Fruit fly (Drosophila melanogaster): ENCODE measurements around the gene Nepl9.

Gene Nepl9

DNA sequence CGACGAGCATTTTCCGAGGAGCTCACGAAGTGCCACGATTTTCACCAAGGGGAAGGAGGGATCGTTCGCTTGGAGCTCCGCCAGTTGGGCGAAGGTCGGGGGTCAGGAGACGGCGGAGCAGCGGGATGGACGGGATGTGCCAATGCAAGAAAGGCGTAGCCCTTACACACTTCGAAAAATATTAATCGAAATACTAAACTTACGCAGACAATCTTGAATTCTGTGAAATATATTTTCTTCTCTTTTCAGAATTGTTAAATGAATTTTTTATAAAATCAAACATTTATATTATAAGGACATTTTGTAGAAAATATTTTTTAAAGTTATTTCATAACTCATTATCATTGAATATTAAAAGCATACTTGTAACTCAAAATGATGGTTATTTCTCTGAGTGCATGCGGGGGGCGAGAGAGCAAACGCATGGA, 31.9 kb upstream of the Nepl9 start:
- TF ChIP-seq Vsx2 (GFP tag; optimal IDR thresholded peaks at IDR 0.05; ENCODE audit: partially characterized antibody) (no peak), HLH106 (tag; optimal IDR thresholded peaks at IDR 0.05) (no peak)

DNA sequence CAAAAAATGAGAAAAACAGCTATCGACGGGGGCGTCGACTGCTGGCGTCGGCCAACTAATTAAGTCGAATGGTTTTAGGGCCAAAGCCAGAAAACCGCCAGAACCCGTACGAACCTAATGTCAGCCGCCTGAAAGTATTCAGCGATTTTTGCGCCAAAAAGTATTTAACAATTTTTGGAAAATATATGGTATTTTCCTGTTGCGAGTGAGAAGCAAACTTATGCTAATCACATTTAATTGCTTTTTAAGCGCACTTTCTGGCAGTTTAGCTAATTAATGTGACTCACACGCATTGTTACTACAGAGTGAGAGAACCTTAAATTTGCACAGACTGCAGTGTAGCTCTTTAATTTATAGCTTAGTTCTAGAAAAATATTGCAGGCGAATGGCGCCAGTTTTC, 25.5 kb upstream of the Nepl9 start:
- TF ChIP-seq CrebA (GFP tag; optimal IDR thresholded peaks at IDR 0.05; ENCODE audit: borderline replicate concordance) (no peak), Rel (GFP tag; optimal IDR thresholded peaks at IDR 0.05) (no peak), Rel (tag; optimal IDR thresholded peaks at IDR 0.05) (peak; percentile 76), HLH106 (tag; optimal IDR thresholded peaks at IDR 0.05) (no peak), GATAd (GFP tag; optimal IDR thresholded peaks at IDR 0.05) (no peak), OdsH (GFP tag; optimal IDR thresholded peaks at IDR 0.05) (no peak), h (GFP tag; optimal IDR thresholded peaks at IDR 0.05) (no peak), CG32264 (GFP tag; optimal IDR thresholded peaks at IDR 0.05) (no peak), jim (GFP tag; optimal IDR thresholded peaks at IDR 0.05) (no peak), Myc (optimal IDR thresholded peaks at IDR 0.05) (peak; percentile 65)

DNA sequence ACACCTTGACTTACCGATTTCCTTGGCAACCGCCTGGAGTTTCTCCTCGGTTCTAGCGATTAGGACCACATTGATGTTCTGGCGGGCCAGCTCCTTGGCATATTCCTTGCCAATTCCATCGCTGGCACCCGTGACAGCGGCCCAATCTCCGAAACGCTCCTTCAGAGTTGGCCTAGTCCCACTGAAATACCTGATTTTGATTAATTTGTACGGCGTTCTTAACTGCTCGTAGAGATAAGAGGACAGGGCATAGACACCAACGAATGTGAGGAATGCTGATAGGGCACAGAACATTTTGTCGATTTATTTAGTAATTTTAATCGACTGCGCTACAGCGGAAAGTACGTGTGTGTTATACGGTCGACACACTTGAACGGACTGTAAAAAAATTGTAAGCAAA, 24.1 kb upstream of the Nepl9 start, which contains the start of gene CG6012:
TSS of gene CG6012 (minus strand) at position 364 of the 400 bp plus-strand sequence.
- no peak for TF ChIP-seq woc (GFP tag; optimal IDR thresholded peaks at IDR 0.05)
- no peak for TF ChIP-seq tai (GFP tag; optimal IDR thresholded peaks at IDR 0.05)
- no peak for TF ChIP-seq h (GFP tag; optimal IDR thresholded peaks at IDR 0.05)
- TF ChIP-seq foxo (GFP tag; optimal IDR thresholded peaks at IDR 0.05) = no peak

DNA sequence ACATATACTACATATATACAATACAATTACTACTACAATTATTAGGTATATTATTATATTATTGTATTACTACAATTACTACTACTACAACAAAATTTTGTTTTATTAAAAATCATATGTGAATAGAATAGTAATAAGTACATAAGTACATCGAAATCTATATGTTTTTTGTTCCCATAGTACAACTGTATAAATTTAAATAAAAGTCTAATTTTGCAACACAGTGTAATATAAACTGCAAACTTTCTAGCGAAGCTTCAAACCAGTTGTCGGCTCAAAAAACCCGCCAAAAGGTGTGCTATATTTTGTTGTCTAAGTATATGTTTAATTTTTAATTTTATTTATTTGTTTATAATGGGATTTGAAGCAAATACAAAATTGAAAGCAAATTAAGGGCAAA, 22.5 kb upstream of the Nepl9 start:
- TF ChIP-seq woc (GFP tag; optimal IDR thresholded peaks at IDR 0.05) = no peak
- peak; percentile 39 for TF ChIP-seq Myc (optimal IDR thresholded peaks at IDR 0.05)
- TF ChIP-seq fru (GFP tag; optimal IDR thresholded peaks at IDR 0.05) = no peak

DNA sequence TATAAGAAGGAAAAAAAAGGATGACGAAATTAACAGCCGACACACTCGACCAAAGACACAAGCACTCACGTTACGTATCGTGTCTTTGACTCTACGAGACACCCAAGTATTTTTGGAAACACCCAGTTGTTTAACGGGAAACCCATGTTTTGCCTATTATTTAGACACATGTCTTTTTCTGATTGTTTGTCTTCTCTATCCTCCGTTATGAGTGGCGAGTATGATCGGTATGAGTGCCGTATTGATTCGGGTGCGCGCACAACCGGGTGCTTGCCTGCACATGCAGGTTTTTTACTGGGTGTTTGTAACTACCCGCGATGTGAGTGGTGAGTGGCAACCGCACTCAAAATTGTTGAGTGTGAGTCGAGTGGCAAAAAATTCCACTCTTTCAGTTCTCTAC, 22.0 kb upstream of the Nepl9 start:
- TF ChIP-seq GATAd (GFP tag; optimal IDR thresholded peaks at IDR 0.05) (no peak), dsf (GFP tag; optimal IDR thresholded peaks at IDR 0.05; ENCODE audit: borderline replicate concordance) (no peak), CG9705 (GFP tag; optimal IDR thresholded peaks at IDR 0.05) (no peak), fru (GFP tag; optimal IDR thresholded peaks at IDR 0.05) (no peak), Myc (optimal IDR thresholded peaks at IDR 0.05) (no peak)

DNA sequence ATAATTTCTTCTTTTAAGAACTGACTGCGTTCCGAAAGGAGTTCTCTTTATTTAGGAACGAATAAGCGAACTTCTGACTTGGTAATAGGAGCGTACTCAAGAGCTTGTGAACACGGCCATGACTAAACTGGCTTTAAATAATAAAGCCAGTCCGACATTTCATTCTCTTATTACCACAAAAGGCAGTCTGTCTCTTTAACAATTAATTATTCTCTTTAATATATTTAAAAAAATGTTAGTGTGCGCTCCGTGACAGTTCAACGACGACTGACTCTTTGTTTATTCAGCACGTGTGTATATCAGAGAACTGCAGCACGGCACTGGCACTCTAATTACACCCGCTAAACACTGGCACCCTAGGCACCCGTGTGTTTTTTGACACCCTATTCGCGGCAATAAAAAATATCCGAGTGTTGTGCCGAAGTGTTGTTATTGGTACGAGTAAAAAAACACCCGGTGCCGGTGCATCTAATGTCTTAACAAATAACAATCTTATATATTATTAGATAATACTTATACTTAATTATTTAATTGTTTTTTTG, 21.5 kb upstream of the Nepl9 start, which contains the start of gene CG31809:
TSS of gene CG31809 (minus strand) at position 249 of the 542 bp plus-strand sequence.
- no peak for TF ChIP-seq tai (GFP tag; optimal IDR thresholded peaks at IDR 0.05)
- TF ChIP-seq CG9705 (GFP tag; optimal IDR thresholded peaks at IDR 0.05) = no peak
- no peak for TF ChIP-seq br (GFP tag; optimal IDR thresholded peaks at IDR 0.05)
- no peak for TF ChIP-seq Rel (GFP tag; optimal IDR thresholded peaks at IDR 0.05)
- no peak for TF ChIP-seq Rel (tag; optimal IDR thresholded peaks at IDR 0.05)
- TF ChIP-seq fru (GFP tag; optimal IDR thresholded peaks at IDR 0.05) = no peak
- TF ChIP-seq CrebA (GFP tag; optimal IDR thresholded peaks at IDR 0.05; ENCODE audit: borderline replicate concordance) = peak; percentile 14
- TF ChIP-seq Jra (GFP tag; optimal IDR thresholded peaks at IDR 0.05) = no peak
- TF ChIP-seq CG32264 (GFP tag; optimal IDR thresholded peaks at IDR 0.05) = no peak
- no peak for TF ChIP-seq Dif (GFP tag; optimal IDR thresholded peaks at IDR 0.05; ENCODE audit: partially characterized antibody)

DNA sequence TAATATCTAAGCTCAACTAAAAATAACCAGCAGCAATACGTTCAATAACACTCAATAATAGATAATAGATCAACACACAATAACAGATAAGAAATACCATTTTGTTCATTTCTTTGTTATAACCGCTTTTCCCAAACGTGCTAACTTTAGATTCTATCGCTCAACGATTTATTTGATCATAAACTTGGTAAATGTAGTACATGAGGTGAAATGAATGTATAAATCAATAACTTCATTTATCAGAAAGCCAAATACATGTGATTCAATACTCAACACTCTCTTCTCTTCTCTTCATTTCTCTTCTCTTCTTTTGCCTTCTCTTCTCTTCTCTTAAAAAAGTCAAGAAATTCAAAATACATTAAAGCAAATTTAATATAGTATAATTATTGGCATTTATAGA, 20.6 kb upstream of the Nepl9 start:
- TF ChIP-seq Myc (optimal IDR thresholded peaks at IDR 0.05) (no peak), Dif (GFP tag; optimal IDR thresholded peaks at IDR 0.05; ENCODE audit: partially characterized antibody) (peak; percentile 24), dl (GFP tag; optimal IDR thresholded peaks at IDR 0.05; ENCODE audit: insufficient read depth in 1 of 2, partially characterized antibody in 2 of 2) (peak in 1 of 2 experiments; percentile 1), br (GFP tag; optimal IDR thresholded peaks at IDR 0.05) (no peak)

DNA sequence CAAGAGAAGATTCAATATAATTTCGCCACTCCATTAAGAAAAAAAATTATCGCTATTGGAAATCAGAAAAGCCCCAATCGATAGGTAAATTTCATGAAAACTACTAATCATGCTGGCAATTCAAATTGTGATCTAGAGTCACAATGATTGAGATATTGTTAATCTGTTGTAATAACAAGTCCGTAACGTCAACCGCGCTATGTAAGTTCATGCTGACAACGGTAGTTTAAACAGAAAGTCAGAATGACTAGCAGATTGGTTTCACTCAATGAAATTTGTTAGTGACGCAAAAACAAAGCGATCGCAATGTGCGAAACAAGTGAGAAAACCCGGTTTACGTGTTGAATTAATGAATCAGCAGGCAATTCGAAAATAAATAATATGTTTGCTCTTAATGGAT, 20.1 kb upstream of the Nepl9 start:
- no peak for TF ChIP-seq Dif (GFP tag; optimal IDR thresholded peaks at IDR 0.05; ENCODE audit: partially characterized antibody)
- TF ChIP-seq pan (optimal IDR thresholded peaks at IDR 0.05) = no peak
- TF ChIP-seq dsf (GFP tag; optimal IDR thresholded peaks at IDR 0.05; ENCODE audit: borderline replicate concordance) = no peak
- TF ChIP-seq Sp1 (GFP tag; optimal IDR thresholded peaks at IDR 0.05) = no peak
- TF ChIP-seq brk (GFP tag; optimal IDR thresholded peaks at IDR 0.05) = no peak
- no peak for TF ChIP-seq Jra (GFP tag; optimal IDR thresholded peaks at IDR 0.05)
- no peak for TF ChIP-seq ey (GFP tag; optimal IDR thresholded peaks at IDR 0.05)
- no peak for TF ChIP-seq sage (GFP tag; optimal IDR thresholded peaks at IDR 0.05)
- TF ChIP-seq Hnf4 (GFP tag; optimal IDR thresholded peaks at IDR 0.05) = no peak
- TF ChIP-seq psq (GFP tag; optimal IDR thresholded peaks at IDR 0.05) = no peak
- TF ChIP-seq Myc (optimal IDR thresholded peaks at IDR 0.05) = no peak
- no peak for TF ChIP-seq foxo (GFP tag; optimal IDR thresholded peaks at IDR 0.05)
- TF ChIP-seq CG32264 (GFP tag; optimal IDR thresholded peaks at IDR 0.05) = no peak
- no peak for TF ChIP-seq rgr (GFP tag; optimal IDR thresholded peaks at IDR 0.05)
- no peak for TF ChIP-seq fru (GFP tag; optimal IDR thresholded peaks at IDR 0.05)
- no peak for TF ChIP-seq Dfd (GFP tag; optimal IDR thresholded peaks at IDR 0.05)
- TF ChIP-seq CG9705 (GFP tag; optimal IDR thresholded peaks at IDR 0.05) = no peak
- no peak for TF ChIP-seq N (GFP tag; optimal IDR thresholded peaks at IDR 0.05)
- TF ChIP-seq dl (GFP tag; optimal IDR thresholded peaks at IDR 0.05; ENCODE audit: insufficient read depth in 1 of 2, partially characterized antibody in 2 of 2) = no peak

Measured in whole organism, wandering third instar larva.